Fruit fly (Drosophila melanogaster) whole organism, adult: ENCODE measurements around the gene CG13984.
A peak's percentile ranks its signal among the peaks of the same experiment; 100 is the strongest.

Experiments
- CG5204 ChIP-seq: fragments of 200-800 bp; sonication (Bioruptor generic); optimal IDR thresholded peaks from 2 replicates; lab custom pipeline; 2016; ENCODE audit warnings: missing biosample characterization, missing genetic modification characterization
- CG7101 ChIP-seq: fragments of 200-800 bp; sonication (Bioruptor generic); optimal IDR thresholded peaks from 2 replicates; lab custom pipeline; 2018; ENCODE audit warnings: missing biosample characterization, mild to moderate bottlenecking, missing genetic modification characterization, moderate library complexity
- Hr96 ChIP-seq: fragments of 200-800 bp; sonication (Bioruptor generic); optimal IDR thresholded peaks from 2 replicates; lab custom pipeline; 2016; ENCODE audit warnings: missing biosample characterization, missing genetic modification characterization
- Mnt ChIP-seq: fragments of 200-800 bp; sonication (Bioruptor generic); optimal IDR thresholded peaks from 2 replicates; lab custom pipeline; 2016; ENCODE audit warnings: missing biosample characterization, mild to moderate bottlenecking, missing genetic modification characterization
- cic ChIP-seq: fragments of 200-800 bp; sonication (Bioruptor generic); optimal IDR thresholded peaks from 2 replicates; lab custom pipeline; 2017; ENCODE audit warnings: missing biosample characterization, mild to moderate bottlenecking, missing genetic modification characterization, moderate library complexity
- pad ChIP-seq: fragments of 200-800 bp; sonication (Bioruptor generic); optimal IDR thresholded peaks from 3 replicates; lab custom pipeline; 2017; ENCODE audit warnings: missing biosample characterization, missing genetic modification characterization, mild to moderate bottlenecking, moderate library complexity, missing genetic modification reagents
- tj ChIP-seq: fragments of 200-800 bp; sonication (Bioruptor generic); optimal IDR thresholded peaks from 3 replicates; lab custom pipeline; 2017; ENCODE audit warnings: missing biosample characterization, mild to moderate bottlenecking, missing genetic modification characterization, moderate library complexity
- toe ChIP-seq: fragments of 200-800 bp; sonication (Bioruptor generic); optimal IDR thresholded peaks from 2 replicates; lab custom pipeline; 2016; ENCODE audit warnings: missing biosample characterization, missing genetic modification characterization

- no peak for TF ChIP-seq tj
- TF ChIP-seq CG5204 (GFP tag; lab: Kevin White, UChicago), result no peak
- TF ChIP-seq CG7101 (tag; lab: Kevin White, UChicago), result no peak
- TF ChIP-seq Mnt (GFP tag; lab: Kevin White, UChicago), result peak; percentile 68
- no peak for TF ChIP-seq pad
- TF ChIP-seq toe (GFP tag; lab: Kevin White, UChicago), result no peak
- no peak for TF ChIP-seq Hr96 (GFP tag; lab: Kevin White, UChicago)
- peak; percentile 94 for TF ChIP-seq cic (GFP tag; lab: Kevin White, UChicago)
Measured at dm6 chr2L:6343084-6343873, 34.7 kb downstream of the CG13984 start.
